Worm (Caenorhabditis elegans) whole organism, young adult: ENCODE results near the gene F02D10.2.
A peak's percentile ranks its signal among the peaks of the same experiment; 100 is the strongest.

Source experiments
- B0019.2 ChIP-seq: fragments of 200-800 bp; sonication (Bioruptor generic); conservative IDR thresholded peaks from 2 replicates; pipeline ENCODE4 v1.3.6; 2022; ENCODE audit warnings: missing genetic modification reagents, missing genetic modification characterization, missing compliant biosample characterization
- B0336.3 ChIP-seq: fragments of 200-800 bp; sonication (Bioruptor generic); IDR thresholded peaks from 2 replicates; pipeline ENCODE4 v1.3.6; 2022; ENCODE audit warnings: missing genetic modification characterization, missing compliant biosample characterization
- C06A6.2 ChIP-seq: fragments of 200-800 bp; sonication (Bioruptor generic); conservative IDR thresholded peaks from 2 replicates; pipeline ENCODE4 v1.3.6; 2022; ENCODE audit warnings: missing genetic modification characterization, missing compliant biosample characterization
- F10E7.11 ChIP-seq: sonication (generic microtip); optimal IDR thresholded peaks from 2 replicates; lab custom pipeline; 2017; ENCODE audit warnings: mild to moderate bottlenecking, missing genetic modification characterization, moderate library complexity, missing compliant biosample characterization
- F22D6.2 ChIP-seq: sonication (generic microtip); optimal IDR thresholded peaks from 2 replicates; lab custom pipeline; 2016; ENCODE audit warnings: mild to moderate bottlenecking, missing genetic modification characterization, missing compliant biosample characterization
- F37B4.10 ChIP-seq: fragments of 200-800 bp; sonication (Bioruptor generic); IDR thresholded peaks from 2 replicates; pipeline ENCODE4 v1.3.6; 2022; ENCODE audit warnings: missing genetic modification characterization, missing compliant biosample characterization
- F39B2.1 ChIP-seq: fragments of 200-800 bp; sonication (Bioruptor generic); IDR thresholded peaks from 2 replicates; pipeline ENCODE4 v1.3.6; 2022; ENCODE audit warnings: missing genetic modification reagents, missing genetic modification characterization, missing compliant biosample characterization
- F55B11.4 ChIP-seq: sonication (generic microtip); optimal IDR thresholded peaks from 2 replicates; lab custom pipeline; 2016; ENCODE audit warnings: missing compliant biosample characterization, missing genetic modification characterization, borderline replicate concordance; ENCODE audit not compliant: insufficient read depth
- F57C9.4 ChIP-seq: sonication (generic microtip); optimal IDR thresholded peaks from 2 replicates; lab custom pipeline; 2017; ENCODE audit warnings: mild to moderate bottlenecking, missing genetic modification characterization, missing compliant biosample characterization
- K11D2.4 ChIP-seq: fragments of 200-800 bp; sonication (Bioruptor generic); IDR thresholded peaks from 2 replicates; pipeline ENCODE4 v1.3.6; 2022; ENCODE audit warnings: missing genetic modification reagents, missing genetic modification characterization, missing compliant biosample characterization
- K12H6.12 ChIP-seq: fragments of 200-800 bp; sonication (Bioruptor generic); optimal IDR thresholded peaks from 2 replicates; lab custom pipeline; 2018; ENCODE audit warnings: mild to moderate bottlenecking, missing genetic modification characterization, missing compliant biosample characterization
- T26A5.8 ChIP-seq: sonication (generic microtip); optimal IDR thresholded peaks from 2 replicates; lab custom pipeline; 2016; ENCODE audit warnings: missing genetic modification characterization, missing compliant biosample characterization
- Y53F4B.3 ChIP-seq: fragments of 200-800 bp; sonication (Bioruptor generic); IDR thresholded peaks from 2 replicates; pipeline ENCODE4 v1.3.6; 2022; ENCODE audit warnings: missing genetic modification reagents, missing genetic modification characterization, missing compliant biosample characterization
- athp-1 ChIP-seq: sonication (generic microtip); optimal IDR thresholded peaks from 2 replicates; lab custom pipeline; 2017; ENCODE audit warnings: mild to moderate bottlenecking, missing genetic modification characterization, missing compliant biosample characterization
- attf-5 ChIP-seq: fragments of 200-800 bp; sonication (Bioruptor generic); optimal IDR thresholded peaks from 2 replicates; lab custom pipeline; 2018; ENCODE audit warnings: mild to moderate bottlenecking, missing genetic modification characterization, missing compliant biosample characterization
- attf-6 ChIP-seq: fragments of 200-800 bp; sonication (Bioruptor generic); IDR thresholded peaks from 2 replicates; pipeline ENCODE4 v1.3.6; 2022; ENCODE audit warnings: missing genetic modification reagents, missing genetic modification characterization, missing compliant biosample characterization
- ccch-3 ChIP-seq: fragments of 200-800 bp; sonication (Bioruptor generic); optimal IDR thresholded peaks from 2 replicates; lab custom pipeline; 2018; ENCODE audit warnings: mild to moderate bottlenecking, missing genetic modification characterization, missing compliant biosample characterization
- cebp-1 ChIP-seq, 2 experiments: fragments of 200-800 bp in 1 of 2; sonication (Bioruptor generic) in 1 of 2; sonication (generic microtip) in 1 of 2; IDR thresholded peaks in 1 of 2; optimal IDR thresholded peaks in 1 of 2; 2 replicates each; pipeline versions ENCODE4 v1.3.6 to Lab custom; 2017 to 2022; ENCODE audit warnings: missing compliant biosample characterization in 2 of 2, missing genetic modification characterization in 2 of 2, mild to moderate bottlenecking in 1 of 2, missing genetic modification reagents in 1 of 2, moderate library complexity in 1 of 2
- ceh-40 ChIP-seq: fragments of 200-800 bp; sonication (Bioruptor generic); IDR thresholded peaks from 2 replicates; pipeline ENCODE4 v1.3.6; 2022; ENCODE audit warnings: missing genetic modification characterization, missing compliant biosample characterization
- ceh-91 ChIP-seq: fragments of 200-800 bp; sonication (Bioruptor generic); IDR thresholded peaks from 2 replicates; pipeline ENCODE4 v1.3.6; 2022; ENCODE audit warnings: missing genetic modification reagents, missing genetic modification characterization, missing compliant biosample characterization
- die-1 ChIP-seq: sonication (generic microtip); optimal IDR thresholded peaks from 2 replicates; lab custom pipeline; 2016; ENCODE audit warnings: missing genotype, mild to moderate bottlenecking, missing genetic modification characterization, missing compliant biosample characterization
- dpl-1 ChIP-seq: fragments of 150-350 bp; optimal IDR thresholded peaks from 2 replicates; lab custom pipeline; 2014; ENCODE audit warnings: missing biosample characterization, missing genetic modification reagents, missing genetic modification characterization
- efl-1 ChIP-seq: fragments of 150-350 bp; optimal IDR thresholded peaks from 2 replicates; lab custom pipeline; 2014; ENCODE audit warnings: missing biosample characterization, missing genetic modification reagents, missing genetic modification characterization
- egl-44 ChIP-seq: fragments of 200-800 bp; sonication (Bioruptor generic); IDR thresholded peaks from 2 replicates; pipeline ENCODE4 v1.3.6; 2022; ENCODE audit warnings: missing genetic modification reagents, missing genetic modification characterization, missing compliant biosample characterization
- egrh-3 ChIP-seq: fragments of 200-800 bp; sonication (Bioruptor generic); IDR thresholded peaks from 2 replicates; pipeline ENCODE4 v1.3.6; 2022; ENCODE audit warnings: missing genetic modification reagents, missing genetic modification characterization, missing compliant biosample characterization
- ekl-4 ChIP-seq: fragments of 200-800 bp; sonication (Bioruptor generic); IDR thresholded peaks from 2 replicates; pipeline ENCODE4 v1.3.6; 2022; ENCODE audit warnings: missing genetic modification reagents, missing genetic modification characterization, missing compliant biosample characterization
- gei-17 ChIP-seq: fragments of 200-800 bp; sonication (Bioruptor generic); optimal IDR thresholded peaks from 2 replicates; lab custom pipeline; 2018; ENCODE audit warnings: mild to moderate bottlenecking, missing genetic modification characterization, missing compliant biosample characterization
- hlh-12 ChIP-seq: sonication (generic microtip); optimal IDR thresholded peaks from 2 replicates; lab custom pipeline; 2016; ENCODE audit warnings: missing genetic modification characterization, missing compliant biosample characterization
- hmg-20 ChIP-seq: fragments of 200-800 bp; sonication (Bioruptor generic); IDR thresholded peaks from 2 replicates; pipeline ENCODE4 v1.3.6; 2022; ENCODE audit warnings: missing genetic modification reagents, missing genetic modification characterization, missing compliant biosample characterization
- hsf-1 ChIP-seq: fragments of 200-800 bp; sonication (Bioruptor generic); IDR thresholded peaks from 2 replicates; pipeline ENCODE4 v1.3.6; 2022; ENCODE audit warnings: missing genetic modification reagents, missing genetic modification characterization, missing compliant biosample characterization
- lin-26 ChIP-seq: fragments of 200-800 bp; sonication (Bioruptor generic); IDR thresholded peaks from 2 replicates; pipeline ENCODE4 v1.3.6; 2022; ENCODE audit warnings: missing genetic modification reagents, missing genetic modification characterization, missing compliant biosample characterization
- lin-40 ChIP-seq: sonication (generic microtip); optimal IDR thresholded peaks from 2 replicates; lab custom pipeline; 2016; ENCODE audit warnings: missing genetic modification characterization, mild to moderate bottlenecking, missing compliant biosample characterization, missing genotype, missing genetic modification reagents
- madf-10 ChIP-seq: sonication (generic microtip); optimal IDR thresholded peaks from 2 replicates; lab custom pipeline; 2016; ENCODE audit warnings: mild to moderate bottlenecking, missing genetic modification characterization, missing compliant biosample characterization
- madf-6 ChIP-seq: fragments of 200-800 bp; sonication (Bioruptor generic); IDR thresholded peaks from 2 replicates; pipeline ENCODE4 v1.3.6; 2022; ENCODE audit warnings: missing genetic modification reagents, missing genetic modification characterization, missing compliant biosample characterization
- madf-8 ChIP-seq: fragments of 200-800 bp; sonication (Bioruptor generic); conservative IDR thresholded peaks from 2 replicates; pipeline ENCODE4 v1.3.6; 2022; ENCODE audit warnings: missing genetic modification reagents, missing genetic modification characterization, missing compliant biosample characterization
- mxl-1 ChIP-seq: sonication (generic microtip); optimal IDR thresholded peaks from 2 replicates; lab custom pipeline; 2016; ENCODE audit warnings: missing genetic modification characterization, missing compliant biosample characterization
- nfya-1 ChIP-seq: sonication (generic microtip); optimal IDR thresholded peaks from 2 replicates; lab custom pipeline; 2017; ENCODE audit warnings: antibody characterized with exemption, missing compliant biosample characterization, missing genetic modification characterization, borderline replicate concordance; ENCODE audit not compliant: insufficient read depth
- nhr-179 ChIP-seq: sonication (generic microtip); optimal IDR thresholded peaks from 2 replicates; lab custom pipeline; 2016; ENCODE audit warnings: mild to moderate bottlenecking, missing genetic modification characterization, missing compliant biosample characterization
- nhr-27 ChIP-seq: fragments of 200-800 bp; sonication (Bioruptor generic); optimal IDR thresholded peaks from 2 replicates; lab custom pipeline; 2018; ENCODE audit warnings: mild to moderate bottlenecking, missing genetic modification characterization, moderate library complexity, missing compliant biosample characterization
- pbrm-1 ChIP-seq: fragments of 200-800 bp; sonication (Bioruptor generic); IDR thresholded peaks from 2 replicates; pipeline ENCODE4 v1.3.6; 2022; ENCODE audit warnings: missing genetic modification reagents, missing genetic modification characterization, missing compliant biosample characterization
- rpc-1 ChIP-seq, 2 experiments: fragments of 150-350 bp in 1 of 2; sonication (generic microtip) in 1 of 2; optimal IDR thresholded peaks; 2 replicates each; lab custom pipeline; 2014 to 2018; ENCODE audit warnings: missing biosample characterization in 1 of 2, missing genetic modification characterization in 1 of 2, missing genetic modification reagents in 1 of 2, missing genotype in 1 of 2
- sdz-38 ChIP-seq: sonication (generic microtip); optimal IDR thresholded peaks from 2 replicates; lab custom pipeline; 2016; ENCODE audit warnings: missing genotype, missing genetic modification characterization, missing compliant biosample characterization
- snpc-1.3 ChIP-seq: sonication (generic microtip); optimal IDR thresholded peaks from 2 replicates; lab custom pipeline; 2017; ENCODE audit warnings: missing genetic modification characterization, mild to moderate bottlenecking, missing compliant biosample characterization, antibody characterized with exemption, moderate library complexity, missing genotype, missing genetic modification reagents; ENCODE audit not compliant: insufficient read depth
- snpc-3.4 ChIP-seq: sonication (generic microtip); optimal IDR thresholded peaks from 2 replicates; lab custom pipeline; 2017; ENCODE audit warnings: missing genetic modification characterization, mild to moderate bottlenecking, missing compliant biosample characterization, antibody characterized with exemption, moderate library complexity, missing genotype, missing genetic modification reagents
- tbp1 ChIP-seq: fragments of 200-800 bp; sonication (Bioruptor generic); optimal IDR thresholded peaks from 2 replicates; lab custom pipeline; 2018; ENCODE audit warnings: mild to moderate bottlenecking, missing genetic modification characterization, missing compliant biosample characterization
- unc-130 ChIP-seq: sonication (generic microtip); optimal IDR thresholded peaks from 2 replicates; lab custom pipeline; 2016; ENCODE audit warnings: missing genetic modification reagents, missing genetic modification characterization, missing compliant biosample characterization
- zfh-2 ChIP-seq: fragments of 200-800 bp; sonication (Bioruptor generic); conservative IDR thresholded peaks from 2 replicates; pipeline ENCODE4 v1.3.6; 2022; ENCODE audit warnings: missing genetic modification reagents, missing genetic modification characterization, missing compliant biosample characterization
- ztf-25 ChIP-seq: fragments of 200-800 bp; sonication (Bioruptor generic); IDR thresholded peaks from 2 replicates; pipeline ENCODE4 v1.3.6; 2022; ENCODE audit warnings: missing genetic modification reagents, missing genetic modification characterization, missing compliant biosample characterization

F02D10.2 gene

DNA sequence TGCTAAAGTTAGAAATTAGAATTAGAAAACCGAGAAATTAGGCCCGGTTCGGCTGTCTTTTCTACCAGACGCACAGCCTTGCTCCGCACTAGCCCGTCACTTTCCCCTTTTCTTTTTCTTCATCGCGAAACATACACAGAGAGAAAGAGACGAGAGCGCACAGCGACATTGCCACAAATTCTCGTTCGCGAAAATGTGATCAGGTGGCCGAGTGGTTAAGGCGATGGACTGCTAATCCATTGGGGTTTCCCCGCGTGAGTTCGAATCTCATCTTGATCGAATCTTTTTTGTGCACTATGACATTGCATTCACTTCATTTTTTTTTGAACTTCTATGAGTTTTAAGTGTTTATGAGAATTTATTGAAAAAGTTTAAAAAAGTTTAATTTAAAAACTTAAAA lies 21.2 kb downstream of the F02D10.2 start (continued):
- TF ChIP-seq C06A6.2 (0 out of 2 replicates have a peak, but pooled peaks have one; percentile 34), K11D2.4 (GFP tag; lab: Robert Waterston, UW) (peak; percentile 60), K12H6.12 (tag; lab: Kevin White, UChicago) (no peak), mxl-1 (tag; lab: Kevin White, UChicago) (no peak), madf-8 (GFP tag; lab: Robert Waterston, UW) (no peak), pbrm-1 (GFP tag; lab: Robert Waterston, UW) (peak; percentile 84), nhr-27 (tag; lab: Kevin White, UChicago) (no peak), rpc-1 (optimal IDR thresholded peaks at IDR 0.05; lab: Kevin White, UChicago) (peak; percentile 62), rpc-1 (tag; optimal IDR thresholded peaks at IDR 0.05; lab: Kevin White, UChicago) (peak; percentile 79), attf-5 (GFP tag; lab: Kevin White, UChicago) (no peak), cebp-1 (GFP tag; IDR thresholded peaks at IDR 0.05; lab: Robert Waterston, UW) (0 out of 2 replicates have a peak, but pooled peaks have one; percentile 9), cebp-1 (tag; optimal IDR thresholded peaks at IDR 0.05; lab: Kevin White, UChicago) (no peak), ztf-25 (GFP tag; lab: Robert Waterston, UW) (no peak), nfya-1 (tag; lab: Kevin White, UChicago) (no peak), F22D6.2 (tag; lab: Kevin White, UChicago) (no peak), B0336.3 (peak; percentile 48; the same call in 1 of the 2 replicates), F10E7.11 (tag; lab: Kevin White, UChicago) (no peak), F37B4.10 (GFP tag; lab: Robert Waterston, UW) (no peak), efl-1 (GFP tag; lab: Kevin White, UChicago) (no peak), athp-1 (tag; lab: Kevin White, UChicago) (no peak), ceh-40 (no peak), dpl-1 (GFP tag; lab: Kevin White, UChicago) (no peak), hmg-20 (GFP tag; lab: Robert Waterston, UW) (peak; percentile 33; the same call in 1 of the 2 replicates), F39B2.1 (no peak), hlh-12 (tag; lab: Kevin White, UChicago) (no peak), attf-6 (GFP tag; lab: Robert Waterston, UW) (no peak), nhr-179 (tag; lab: Kevin White, UChicago) (peak; percentile 32), F55B11.4 (tag; lab: Kevin White, UChicago) (no peak), lin-40 (tag; lab: Kevin White, UChicago) (peak; percentile 68), snpc-3.4 (no peak), die-1 (peak; percentile 79), zfh-2 (GFP tag; lab: Robert Waterston, UW) (peak; percentile 40; the same call in 1 of the 2 replicates), tbp1 (GFP tag; lab: Kevin White, UChicago) (peak; percentile 92), snpc-1.3 (tag; lab: Kevin White, UChicago) (peak; percentile 53), hsf-1 (GFP tag; lab: Robert Waterston, UW) (no peak), T26A5.8 (tag; lab: Kevin White, UChicago) (no peak), Y53F4B.3 (GFP tag; lab: Robert Waterston, UW) (peak; percentile 50; the same call in 1 of the 2 replicates), lin-26 (GFP tag; lab: Robert Waterston, UW) (peak; percentile 84), egrh-3 (GFP tag; lab: Robert Waterston, UW) (no peak), F57C9.4 (tag; lab: Kevin White, UChicago) (no peak), madf-6 (GFP tag; lab: Robert Waterston, UW) (no peak; the same call in 1 of the 2 replicates), gei-17 (peak; percentile 75), B0019.2 (no peak), madf-10 (tag; lab: Kevin White, UChicago) (peak; percentile 43), sdz-38 (tag; lab: Kevin White, UChicago) (no peak), ccch-3 (no peak), ekl-4 (GFP tag; lab: Robert Waterston, UW) (peak; percentile 51; the same call in 1 of the 2 replicates), egl-44 (GFP tag; lab: Robert Waterston, UW) (peak; percentile 54; the same call in 1 of the 2 replicates), ceh-91 (GFP tag; lab: Robert Waterston, UW) (no peak), unc-130 (GFP tag; lab: Kevin White, UChicago) (no peak)
